Fruit fly (Drosophila melanogaster): Measurements from ENCODE around the gene CG8927.

Gene CG8927

dm6 chr3R:16224415-16225165 is 43.8 kb downstream of the CG8927 start:
- no peak for TF ChIP-seq jim (GFP tag; optimal IDR thresholded peaks at IDR 0.05)
- peak; percentile 90 for TF ChIP-seq brk (GFP tag; optimal IDR thresholded peaks at IDR 0.05)
- peak; percentile 91 for TF ChIP-seq OdsH (GFP tag; optimal IDR thresholded peaks at IDR 0.05)
- peak; percentile 2 for TF ChIP-seq CG9705 (GFP tag; optimal IDR thresholded peaks at IDR 0.05)
- peak; percentile 47 for TF ChIP-seq N (GFP tag; optimal IDR thresholded peaks at IDR 0.05)
- TF ChIP-seq Sp1 (GFP tag; optimal IDR thresholded peaks at IDR 0.05) = peak; percentile 85
- peak; percentile 72 for TF ChIP-seq Rel (GFP tag; optimal IDR thresholded peaks at IDR 0.05)
- TF ChIP-seq Rel (tag; optimal IDR thresholded peaks at IDR 0.05) = peak; percentile 79
- TF ChIP-seq foxo (GFP tag; optimal IDR thresholded peaks at IDR 0.05) = peak; percentile 74 to 91
- TF ChIP-seq dsf (GFP tag; optimal IDR thresholded peaks at IDR 0.05; ENCODE audit: borderline replicate concordance) = peak; percentile 68
- peak; percentile 94 for TF ChIP-seq ey (GFP tag; optimal IDR thresholded peaks at IDR 0.05)
- peak; percentile 63 for TF ChIP-seq sage (GFP tag; optimal IDR thresholded peaks at IDR 0.05)
- peak; percentile 82 for TF ChIP-seq Hnf4 (GFP tag; optimal IDR thresholded peaks at IDR 0.05)
- peak; percentile 73 for TF ChIP-seq dmrt93B (GFP tag; optimal IDR thresholded peaks at IDR 0.05)
- TF ChIP-seq Abd-B (GFP tag; optimal IDR thresholded peaks at IDR 0.05) = no peak
- TF ChIP-seq woc (GFP tag; optimal IDR thresholded peaks at IDR 0.05) = peak; percentile 81
- TF ChIP-seq Jra (GFP tag; optimal IDR thresholded peaks at IDR 0.05) = peak; percentile 74
- peak; percentile 30 for TF ChIP-seq GATAd (GFP tag; optimal IDR thresholded peaks at IDR 0.05)
- TF ChIP-seq tai (GFP tag; optimal IDR thresholded peaks at IDR 0.05) = peak; percentile 73
- peak; percentile 55 for TF ChIP-seq Hr83 (GFP tag; optimal IDR thresholded peaks at IDR 0.05; ENCODE audit: poor library complexity, severe bottlenecking)
- no peak for TF ChIP-seq Hr78 (GFP tag; optimal IDR thresholded peaks at IDR 0.05)
- peak; percentile 40 for TF ChIP-seq Vsx2 (GFP tag; optimal IDR thresholded peaks at IDR 0.05; ENCODE audit: partially characterized antibody)
- peak; percentile 94 for TF ChIP-seq sv (GFP tag; optimal IDR thresholded peaks at IDR 0.05)
- TF ChIP-seq rgr (GFP tag; optimal IDR thresholded peaks at IDR 0.05) = peak; percentile 93
- no peak for TF ChIP-seq usp (GFP tag; optimal IDR thresholded peaks at IDR 0.05)
- peak; percentile 91 for TF ChIP-seq Dif (GFP tag; optimal IDR thresholded peaks at IDR 0.05; ENCODE audit: partially characterized antibody)
- TF ChIP-seq Mio (GFP tag; optimal IDR thresholded peaks at IDR 0.05) = peak; percentile 26
- no peak for TF ChIP-seq Dfd (GFP tag; optimal IDR thresholded peaks at IDR 0.05)
- peak; percentile 81 for TF ChIP-seq HLH106 (tag; optimal IDR thresholded peaks at IDR 0.05)
- TF ChIP-seq psq (GFP tag; optimal IDR thresholded peaks at IDR 0.05) = peak; percentile 79
- TF ChIP-seq lola (GFP tag; optimal IDR thresholded peaks at IDR 0.05) = no peak
- TF ChIP-seq pan (optimal IDR thresholded peaks at IDR 0.05) = no peak
- TF ChIP-seq h (GFP tag; optimal IDR thresholded peaks at IDR 0.05) = peak; percentile 94
- peak; percentile 93 for TF ChIP-seq fru (GFP tag; optimal IDR thresholded peaks at IDR 0.05)
- peak; percentile 88 for TF ChIP-seq CG32264 (GFP tag; optimal IDR thresholded peaks at IDR 0.05)
- peak; percentile 89 for TF ChIP-seq br (GFP tag; optimal IDR thresholded peaks at IDR 0.05)
- TF ChIP-seq dl (GFP tag; optimal IDR thresholded peaks at IDR 0.05; ENCODE audit: insufficient read depth in 1 of 2, partially characterized antibody in 2 of 2) = peak; percentile 78 to 85
- TF ChIP-seq CrebA (GFP tag; optimal IDR thresholded peaks at IDR 0.05; ENCODE audit: borderline replicate concordance) = no peak
- no peak for TF ChIP-seq Myc (optimal IDR thresholded peaks at IDR 0.05)

DNA sequence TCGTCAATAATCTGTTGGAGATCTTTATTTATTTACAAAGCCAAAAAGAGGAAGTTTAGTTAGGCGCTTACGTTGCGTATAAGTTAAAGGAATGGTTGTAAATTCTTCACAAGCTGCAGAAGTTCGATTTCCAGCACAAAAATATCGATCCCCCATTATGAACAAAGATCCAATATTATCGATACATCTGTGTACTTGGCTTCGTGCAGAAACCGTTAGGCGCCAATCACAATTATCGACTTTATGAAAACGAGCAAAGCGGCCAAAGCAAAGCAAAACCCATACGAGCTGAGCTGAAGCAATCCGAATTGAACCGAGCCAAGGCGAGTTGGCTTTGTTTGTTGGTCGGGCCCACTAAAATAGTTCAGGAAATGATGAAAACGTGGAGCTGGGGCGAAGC is 44.5 kb downstream of the CG8927 start, which contains the start of gene tara:
Gene tara, plus strand, starts transcription at position 301 of the 400 bp plus-strand sequence.
- TF ChIP-seq Dif (GFP tag; optimal IDR thresholded peaks at IDR 0.05; ENCODE audit: partially characterized antibody) (no peak), OdsH (GFP tag; optimal IDR thresholded peaks at IDR 0.05) (no peak), lola (GFP tag; optimal IDR thresholded peaks at IDR 0.05) (no peak), N (GFP tag; optimal IDR thresholded peaks at IDR 0.05) (no peak), psq (GFP tag; optimal IDR thresholded peaks at IDR 0.05) (no peak), CG9705 (GFP tag; optimal IDR thresholded peaks at IDR 0.05) (no peak), Mio (GFP tag; optimal IDR thresholded peaks at IDR 0.05) (no peak), Vsx2 (GFP tag; optimal IDR thresholded peaks at IDR 0.05; ENCODE audit: partially characterized antibody) (no peak), GATAd (GFP tag; optimal IDR thresholded peaks at IDR 0.05) (no peak)

Measured in whole organism, wandering third instar larva.